Fruit fly (Drosophila melanogaster): ENCODE measurements around the gene kirre.

- TF ChIP-seq CG9705 (GFP tag; optimal IDR thresholded peaks at IDR 0.05), result no peak
- TF ChIP-seq lola (GFP tag; optimal IDR thresholded peaks at IDR 0.05), result no peak
- TF ChIP-seq Vsx2 (GFP tag; optimal IDR thresholded peaks at IDR 0.05; ENCODE audit: partially characterized antibody), result peak; percentile 65
- TF ChIP-seq Hr78 (GFP tag; optimal IDR thresholded peaks at IDR 0.05), result no peak
- TF ChIP-seq h (GFP tag; optimal IDR thresholded peaks at IDR 0.05), result peak; percentile 3
- no peak for TF ChIP-seq OdsH (GFP tag; optimal IDR thresholded peaks at IDR 0.05)
- no peak for TF ChIP-seq dsf (GFP tag; optimal IDR thresholded peaks at IDR 0.05; ENCODE audit: borderline replicate concordance)
- peak; percentile 11 for TF ChIP-seq br (GFP tag; optimal IDR thresholded peaks at IDR 0.05)
- TF ChIP-seq pan (optimal IDR thresholded peaks at IDR 0.05), result no peak
- TF ChIP-seq Dfd (GFP tag; optimal IDR thresholded peaks at IDR 0.05), result no peak
- no peak for TF ChIP-seq tai (GFP tag; optimal IDR thresholded peaks at IDR 0.05)
Measured at dm6 chrX:2964678-2965231, 224.6 kb downstream of the kirre start.

All from whole organism, wandering third instar larva.